Worm (Caenorhabditis elegans): ENCODE measurements around the gene gar-2.
A peak's percentile ranks its signal among the peaks of the same experiment; 100 is the strongest.

The gar-2 gene

ce11 chrIII:6300297-6300696, 8.9 kb upstream of the gar-2 start:
- TF ChIP-seq tbp1 (GFP tag; optimal IDR thresholded peaks at IDR 0.05) (no peak), athp-1 (tag; optimal IDR thresholded peaks at IDR 0.05) (no peak), mes-4 (tag; optimal IDR thresholded peaks at IDR 0.05) (no peak), nhr-90 (tag; optimal IDR thresholded peaks at IDR 0.05) (no peak), somi-1 (GFP tag; optimal IDR thresholded peaks at IDR 0.05) (no peak), ets-4 (GFP tag; optimal IDR thresholded peaks at IDR 0.05) (no peak), efl-1 (GFP tag; optimal IDR thresholded peaks at IDR 0.05) (no peak), F57A8.1 (GFP tag; optimal IDR thresholded peaks at IDR 0.05) (no peak), hlh-26 (GFP tag; conservative IDR thresholded peaks at IDR 0.05) (no peak), attf-3 (GFP tag; conservative IDR thresholded peaks at IDR 0.05) (no peak), nfya-2 (GFP tag; IDR thresholded peaks at IDR 0.05) (no peak), madf-6 (GFP tag; IDR thresholded peaks at IDR 0.05) (no peak), Y56A3A.18 (GFP tag; IDR thresholded peaks at IDR 0.05) (no peak), F23B12.7 (tag; optimal IDR thresholded peaks at IDR 0.05; ENCODE audit: insufficient read depth) (no peak)

ce11 chrIII:6301685-6302084, 7.5 kb upstream of the gar-2 start:
- peak; percentile 76 for TF ChIP-seq nfyb-1 (GFP tag; IDR thresholded peaks at IDR 0.05)

ce11 chrIII:6303114-6303647, 6.0 kb upstream of the gar-2 start, which contains the start of gene F47D12.9:
F47D12.9 (minus strand) TSS chrIII:6303380.
- TF ChIP-seq bed-2 (GFP tag; IDR thresholded peaks at IDR 0.05) (no peak), ZK185.1 (tag; optimal IDR thresholded peaks at IDR 0.05; ENCODE audit: poor library complexity, severe bottlenecking) (no peak), ztf-3 (GFP tag; optimal IDR thresholded peaks at IDR 0.05) (no peak), nhr-80 (tag; optimal IDR thresholded peaks at IDR 0.05) (peak; percentile 61), egrh-3 (GFP tag; IDR thresholded peaks at IDR 0.05) (no peak), lin-26 (GFP tag; IDR thresholded peaks at IDR 0.05) (0 out of 2 replicates have a peak, but pooled peaks have one; percentile 38), F55B11.4 (tag; optimal IDR thresholded peaks at IDR 0.05; ENCODE audit: borderline replicate concordance, insufficient read depth) (no peak), unc-62 (GFP tag; optimal IDR thresholded peaks at IDR 0.05) (no peak), let-607 (tag; optimal IDR thresholded peaks at IDR 0.05) (peak in 1 of 2 experiments; percentile 21), mel-28 (tag; optimal IDR thresholded peaks at IDR 0.05; ENCODE audit: borderline replicate concordance) (no peak), F57A8.1 (GFP tag; optimal IDR thresholded peaks at IDR 0.05) (no peak), Y56A3A.18 (GFP tag; IDR thresholded peaks at IDR 0.05) (no peak), atf-7 (tag; optimal IDR thresholded peaks at IDR 0.05) (no peak), snpc-4 (GFP tag; optimal IDR thresholded peaks at IDR 0.05) (no peak), snpc-4 (tag; optimal IDR thresholded peaks at IDR 0.05) (peak in 2 of 4 experiments; percentile 8 to 39), madf-6 (GFP tag; IDR thresholded peaks at IDR 0.05) (0 out of 2 replicates have a peak, but pooled peaks have one; percentile 8), lin-40 (tag; optimal IDR thresholded peaks at IDR 0.05) (peak; percentile 81), madf-10 (tag; optimal IDR thresholded peaks at IDR 0.05) (no peak), pbrm-1 (GFP tag; IDR thresholded peaks at IDR 0.05) (0 out of 2 replicates have a peak, but pooled peaks have one; percentile 46), ztf-22 (GFP tag; optimal IDR thresholded peaks at IDR 0.05) (no peak), nfyb-1 (GFP tag; IDR thresholded peaks at IDR 0.05) (peak; percentile 48; the same call in 1 of the 2 replicates), lin-54 (GFP tag; optimal IDR thresholded peaks at IDR 0.05) (peak; percentile 16), rpc-1 (optimal IDR thresholded peaks at IDR 0.05) (no peak), rpc-1 (tag; optimal IDR thresholded peaks at IDR 0.05) (no peak), F22D6.2 (tag; optimal IDR thresholded peaks at IDR 0.05) (peak; percentile 30), ekl-4 (GFP tag; IDR thresholded peaks at IDR 0.05) (peak; percentile 45; the same call in 1 of the 2 replicates), cebp-2 (GFP tag; IDR thresholded peaks at IDR 0.05) (no peak), dpff-1 (tag; optimal IDR thresholded peaks at IDR 0.05) (no peak), hmg-1.2 (GFP tag; IDR thresholded peaks at IDR 0.05) (peak; percentile 89), ceh-79 (tag; optimal IDR thresholded peaks at IDR 0.05) (no peak), D2030.7 (GFP tag; IDR thresholded peaks at IDR 0.05) (no peak), C06A6.2 (GFP tag; conservative IDR thresholded peaks at IDR 0.05) (0 out of 2 replicates have a peak, but pooled peaks have one; percentile 26), ztf-26 (tag; optimal IDR thresholded peaks at IDR 0.05) (peak; percentile 60), B0336.3 (GFP tag; IDR thresholded peaks at IDR 0.05) (peak; percentile 46; the same call in 1 of the 2 replicates), F23B12.7 (tag; optimal IDR thresholded peaks at IDR 0.05; ENCODE audit: insufficient read depth) (peak; percentile 22), somi-1 (GFP tag; optimal IDR thresholded peaks at IDR 0.05) (peak; percentile 80)

Measured in whole organism, young adult.